Worm (Caenorhabditis elegans) whole organism, midembryonic: ENCODE data around the gene C17G1.2.

Experiments
- T22C8.4 ChIP-seq: fragments of 200-800 bp; sonication (Bioruptor generic); IDR thresholded peaks from 2 replicates; pipeline ENCODE4 v1.3.6; 2022; ENCODE audit warnings: missing genetic modification characterization, missing compliant biosample characterization
- cog-1 ChIP-seq: sonication (generic microtip); optimal IDR thresholded peaks from 2 replicates; lab custom pipeline; 2016; ENCODE audit warnings: missing genetic modification characterization, missing compliant biosample characterization
- flt-1 ChIP-seq: fragments of 200-800 bp; sonication (Bioruptor generic); IDR thresholded peaks from 2 replicates; pipeline ENCODE4 v1.3.6; 2022; ENCODE audit warnings: missing genetic modification characterization, missing compliant biosample characterization
- klf-2 ChIP-seq: fragments of 200-800 bp; sonication (Bioruptor generic); conservative IDR thresholded peaks from 2 replicates; pipeline ENCODE4 v1.3.6; 2022; ENCODE audit warnings: missing genetic modification reagents, missing genetic modification characterization, missing compliant biosample characterization
- med-1 ChIP-seq: sonication (generic microtip); optimal IDR thresholded peaks from 2 replicates; lab custom pipeline; 2017; ENCODE audit warnings: missing genetic modification characterization, mild to moderate bottlenecking, missing compliant biosample characterization, antibody characterized with exemption, missing genetic modification reagents; ENCODE audit not compliant: insufficient read depth
- ref-1 ChIP-seq: fragments of 200-800 bp; sonication (Bioruptor generic); conservative IDR thresholded peaks from 2 replicates; pipeline ENCODE4 v1.3.6; 2022; ENCODE audit warnings: missing genetic modification reagents, missing genetic modification characterization, missing compliant biosample characterization
- tab-1 ChIP-seq: fragments of 200-800 bp; sonication (Bioruptor generic); IDR thresholded peaks from 2 replicates; pipeline ENCODE4 v1.3.6; 2022; ENCODE audit warnings: missing genetic modification characterization, missing compliant biosample characterization
- ztf-23 ChIP-seq: fragments of 200-800 bp; sonication (Bioruptor generic); IDR thresholded peaks from 2 replicates; pipeline ENCODE4 v1.3.6; 2022; ENCODE audit warnings: missing genetic modification reagents, missing genetic modification characterization, missing compliant biosample characterization
- ztf-29 ChIP-seq: fragments of 200-800 bp; sonication (Bioruptor generic); IDR thresholded peaks from 2 replicates; pipeline ENCODE4 v1.3.6; 2022; ENCODE audit warnings: missing genetic modification reagents, missing genetic modification characterization, missing compliant biosample characterization

DNA sequence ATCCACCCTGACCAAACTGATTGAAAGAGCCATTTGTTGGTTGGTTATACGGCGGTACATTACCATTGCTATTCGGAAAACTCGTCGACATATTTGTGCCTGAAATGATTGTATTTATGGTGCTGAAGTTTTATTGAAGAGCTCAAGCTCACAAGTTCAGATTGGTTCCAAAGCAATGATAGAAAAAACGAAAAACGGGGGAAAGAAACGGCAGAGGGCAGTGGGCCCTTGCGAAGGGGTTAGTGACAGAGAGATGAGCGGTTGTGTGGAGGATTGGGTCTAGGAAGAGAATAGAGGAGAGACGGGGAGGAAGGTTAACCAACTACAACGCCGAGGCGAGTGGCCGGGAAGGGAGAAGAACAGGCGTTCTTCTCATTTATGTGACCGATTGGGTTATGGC, 10.0 kb downstream of the C17G1.2 start, which contains the start of gene nra-3:
- TF ChIP-seq med-1 (GFP tag; lab: Kevin White, UChicago) (no peak), tab-1 (GFP tag; lab: Robert Waterston, UW) (no peak), cog-1 (tag; lab: Kevin White, UChicago) (no peak), ref-1 (GFP tag; lab: Robert Waterston, UW) (no peak), T22C8.4 (no peak), ztf-29 (GFP tag; lab: Robert Waterston, UW) (no peak), klf-2 (no peak), flt-1 (GFP tag; lab: Robert Waterston, UW) (no peak), ztf-23 (GFP tag; lab: Robert Waterston, UW) (peak; percentile 54; the same call in 1 of the 2 replicates)
